Worm (Caenorhabditis elegans) whole organism, young adult: ENCODE data around the gene M7.8.

ENCODE experiments used
- B0035.1 ChIP-seq: sonication (generic microtip); optimal IDR thresholded peaks from 2 replicates; lab custom pipeline; 2016; ENCODE audit warnings: missing genetic modification characterization, mild to moderate bottlenecking, missing compliant biosample characterization, missing genotype, missing genetic modification reagents
- B0261.1 ChIP-seq: sonication (generic microtip); optimal IDR thresholded peaks from 2 replicates; lab custom pipeline; 2016; ENCODE audit warnings: mild to moderate bottlenecking, missing genetic modification characterization, moderate library complexity, missing compliant biosample characterization
- F22D6.2 ChIP-seq: sonication (generic microtip); optimal IDR thresholded peaks from 2 replicates; lab custom pipeline; 2016; ENCODE audit warnings: mild to moderate bottlenecking, missing genetic modification characterization, missing compliant biosample characterization
- F23B12.7 ChIP-seq: sonication (generic microtip); optimal IDR thresholded peaks from 2 replicates; lab custom pipeline; 2017; ENCODE audit warnings: missing genetic modification characterization, mild to moderate bottlenecking, missing compliant biosample characterization, antibody characterized with exemption, moderate library complexity; ENCODE audit not compliant: insufficient read depth
- F33H1.4 ChIP-seq: fragments of 200-800 bp; sonication (Bioruptor generic); IDR thresholded peaks from 2 replicates; pipeline ENCODE4 v1.3.6; 2022; ENCODE audit warnings: missing genetic modification reagents, missing genetic modification characterization, missing compliant biosample characterization
- F57A8.1 ChIP-seq: fragments of 200-800 bp; sonication (Bioruptor generic); optimal IDR thresholded peaks from 2 replicates; lab custom pipeline; 2018; ENCODE audit warnings: mild to moderate bottlenecking, missing genetic modification characterization, moderate library complexity, missing compliant biosample characterization
- Y53F4B.3 ChIP-seq: fragments of 200-800 bp; sonication (Bioruptor generic); IDR thresholded peaks from 2 replicates; pipeline ENCODE4 v1.3.6; 2022; ENCODE audit warnings: missing genetic modification reagents, missing genetic modification characterization, missing compliant biosample characterization
- Y53G8AR.9 ChIP-seq: fragments of 200-800 bp; sonication (Bioruptor generic); conservative IDR thresholded peaks from 2 replicates; pipeline ENCODE4 v1.3.6; 2022; ENCODE audit warnings: missing genetic modification reagents, missing genetic modification characterization, missing compliant biosample characterization
- Y95B8A.8 ChIP-seq: fragments of 200-800 bp; sonication (Bioruptor generic); IDR thresholded peaks from 2 replicates; pipeline ENCODE4 v1.3.6; 2022; ENCODE audit warnings: missing genetic modification reagents, missing genetic modification characterization, missing compliant biosample characterization
- aptf-3 ChIP-seq: fragments of 200-800 bp; sonication (Bioruptor generic); IDR thresholded peaks from 2 replicates; pipeline ENCODE4 v1.3.6; 2022; ENCODE audit warnings: missing genetic modification characterization, missing compliant biosample characterization
- attf-3 ChIP-seq: fragments of 200-800 bp; sonication (Bioruptor generic); conservative IDR thresholded peaks from 2 replicates; pipeline ENCODE4 v1.3.6; 2022; ENCODE audit warnings: missing genetic modification reagents, missing genetic modification characterization, missing compliant biosample characterization
- attf-5 ChIP-seq: fragments of 200-800 bp; sonication (Bioruptor generic); optimal IDR thresholded peaks from 2 replicates; lab custom pipeline; 2018; ENCODE audit warnings: mild to moderate bottlenecking, missing genetic modification characterization, missing compliant biosample characterization
- attf-6 ChIP-seq: fragments of 200-800 bp; sonication (Bioruptor generic); IDR thresholded peaks from 2 replicates; pipeline ENCODE4 v1.3.6; 2022; ENCODE audit warnings: missing genetic modification reagents, missing genetic modification characterization, missing compliant biosample characterization
- bed-1 ChIP-seq: fragments of 200-800 bp; sonication (Bioruptor generic); IDR thresholded peaks from 2 replicates; pipeline ENCODE4 v1.3.6; 2022; ENCODE audit warnings: missing genetic modification reagents, missing genetic modification characterization, missing compliant biosample characterization
- bed-2 ChIP-seq: fragments of 200-800 bp; sonication (Bioruptor generic); IDR thresholded peaks from 2 replicates; pipeline ENCODE4 v1.3.6; 2022; ENCODE audit warnings: missing genetic modification reagents, missing genetic modification characterization, missing compliant biosample characterization
- cebp-2 ChIP-seq: fragments of 200-800 bp; sonication (Bioruptor generic); IDR thresholded peaks from 2 replicates; pipeline ENCODE4 v1.3.6; 2022; ENCODE audit warnings: missing genetic modification characterization, missing compliant biosample characterization
- ceh-100 ChIP-seq: fragments of 200-800 bp; sonication (Bioruptor generic); IDR thresholded peaks from 2 replicates; pipeline ENCODE4 v1.3.6; 2022; ENCODE audit warnings: missing genetic modification reagents, missing genetic modification characterization, missing compliant biosample characterization
- ceh-58 ChIP-seq: fragments of 200-800 bp; sonication (Bioruptor generic); IDR thresholded peaks from 2 replicates; pipeline ENCODE4 v1.3.6; 2022; ENCODE audit warnings: missing genetic modification characterization, missing compliant biosample characterization
- die-1 ChIP-seq: sonication (generic microtip); optimal IDR thresholded peaks from 2 replicates; lab custom pipeline; 2016; ENCODE audit warnings: missing genotype, mild to moderate bottlenecking, missing genetic modification characterization, missing compliant biosample characterization
- gei-17 ChIP-seq: fragments of 200-800 bp; sonication (Bioruptor generic); optimal IDR thresholded peaks from 2 replicates; lab custom pipeline; 2018; ENCODE audit warnings: mild to moderate bottlenecking, missing genetic modification characterization, missing compliant biosample characterization
- him-1 ChIP-seq: sonication (generic microtip); optimal IDR thresholded peaks from 2 replicates; lab custom pipeline; 2016; ENCODE audit warnings: missing genotype, missing genetic modification reagents, missing genetic modification characterization, missing compliant biosample characterization
- hmg-20 ChIP-seq: fragments of 200-800 bp; sonication (Bioruptor generic); IDR thresholded peaks from 2 replicates; pipeline ENCODE4 v1.3.6; 2022; ENCODE audit warnings: missing genetic modification reagents, missing genetic modification characterization, missing compliant biosample characterization
- hsf-1 ChIP-seq: fragments of 200-800 bp; sonication (Bioruptor generic); IDR thresholded peaks from 2 replicates; pipeline ENCODE4 v1.3.6; 2022; ENCODE audit warnings: missing genetic modification reagents, missing genetic modification characterization, missing compliant biosample characterization
- let-526 ChIP-seq: fragments of 200-800 bp; sonication (Bioruptor generic); IDR thresholded peaks from 2 replicates; pipeline ENCODE4 v1.3.6; 2022; ENCODE audit warnings: missing genetic modification reagents, missing genetic modification characterization, missing compliant biosample characterization
- let-607 ChIP-seq, 2 experiments: fragments of 200-800 bp in 1 of 2; sonication (Bioruptor generic) in 1 of 2; sonication (generic microtip) in 1 of 2; optimal IDR thresholded peaks; 2 replicates each; lab custom pipeline; 2016 to 2018; ENCODE audit warnings: mild to moderate bottlenecking in 2 of 2, missing compliant biosample characterization in 2 of 2, missing genetic modification characterization in 2 of 2, moderate library complexity in 2 of 2, missing genotype in 1 of 2
- lin-40 ChIP-seq: sonication (generic microtip); optimal IDR thresholded peaks from 2 replicates; lab custom pipeline; 2016; ENCODE audit warnings: missing genetic modification characterization, mild to moderate bottlenecking, missing compliant biosample characterization, missing genotype, missing genetic modification reagents
- lin-54 ChIP-seq: fragments of 200-800 bp; sonication (Bioruptor generic); optimal IDR thresholded peaks from 2 replicates; lab custom pipeline; 2018; ENCODE audit warnings: mild to moderate bottlenecking, missing genetic modification characterization, missing compliant biosample characterization
- lir-1 ChIP-seq: fragments of 200-800 bp; sonication (Bioruptor generic); conservative IDR thresholded peaks from 2 replicates; pipeline ENCODE4 v1.3.6; 2022; ENCODE audit warnings: missing genetic modification reagents, missing genetic modification characterization, missing compliant biosample characterization
- lsy-27 ChIP-seq: sonication (generic microtip); optimal IDR thresholded peaks from 2 replicates; lab custom pipeline; 2017; ENCODE audit warnings: missing genetic modification characterization, mild to moderate bottlenecking, missing compliant biosample characterization, antibody characterized with exemption, missing genotype, borderline replicate concordance; ENCODE audit not compliant: insufficient read depth
- madf-10 ChIP-seq: sonication (generic microtip); optimal IDR thresholded peaks from 2 replicates; lab custom pipeline; 2016; ENCODE audit warnings: mild to moderate bottlenecking, missing genetic modification characterization, missing compliant biosample characterization
- mel-28 ChIP-seq: sonication (generic microtip); optimal IDR thresholded peaks from 2 replicates; lab custom pipeline; 2016; ENCODE audit warnings: borderline replicate concordance, mild to moderate bottlenecking, missing genetic modification characterization, missing compliant biosample characterization
- nfya-2 ChIP-seq: fragments of 200-800 bp; sonication (Bioruptor generic); IDR thresholded peaks from 2 replicates; pipeline ENCODE4 v1.3.6; 2022; ENCODE audit warnings: missing genetic modification reagents, missing genetic modification characterization, missing compliant biosample characterization
- pbrm-1 ChIP-seq: fragments of 200-800 bp; sonication (Bioruptor generic); IDR thresholded peaks from 2 replicates; pipeline ENCODE4 v1.3.6; 2022; ENCODE audit warnings: missing genetic modification reagents, missing genetic modification characterization, missing compliant biosample characterization
- repo-1 ChIP-seq: sonication (generic microtip); optimal IDR thresholded peaks from 2 replicates; lab custom pipeline; 2017; ENCODE audit warnings: mild to moderate bottlenecking, missing genetic modification characterization, missing compliant biosample characterization
- rpc-1 ChIP-seq, 2 experiments: fragments of 150-350 bp in 1 of 2; sonication (generic microtip) in 1 of 2; optimal IDR thresholded peaks; 2 replicates each; lab custom pipeline; 2014 to 2018; ENCODE audit warnings: missing biosample characterization in 1 of 2, missing genetic modification characterization in 1 of 2, missing genetic modification reagents in 1 of 2, missing genotype in 1 of 2
- snpc-1.3 ChIP-seq: sonication (generic microtip); optimal IDR thresholded peaks from 2 replicates; lab custom pipeline; 2017; ENCODE audit warnings: missing genetic modification characterization, mild to moderate bottlenecking, missing compliant biosample characterization, antibody characterized with exemption, moderate library complexity, missing genotype, missing genetic modification reagents; ENCODE audit not compliant: insufficient read depth
- snpc-3.4 ChIP-seq: sonication (generic microtip); optimal IDR thresholded peaks from 2 replicates; lab custom pipeline; 2017; ENCODE audit warnings: missing genetic modification characterization, mild to moderate bottlenecking, missing compliant biosample characterization, antibody characterized with exemption, moderate library complexity, missing genotype, missing genetic modification reagents
- somi-1 ChIP-seq: fragments of 200-800 bp; sonication (Bioruptor generic); optimal IDR thresholded peaks from 2 replicates; lab custom pipeline; 2018; ENCODE audit warnings: mild to moderate bottlenecking, missing genetic modification characterization, missing compliant biosample characterization
- tbp1 ChIP-seq: fragments of 200-800 bp; sonication (Bioruptor generic); optimal IDR thresholded peaks from 2 replicates; lab custom pipeline; 2018; ENCODE audit warnings: mild to moderate bottlenecking, missing genetic modification characterization, missing compliant biosample characterization
- tbx-9 ChIP-seq: sonication (generic microtip); optimal IDR thresholded peaks from 2 replicates; lab custom pipeline; 2016; ENCODE audit warnings: borderline replicate concordance, missing genetic modification characterization, inconsistent platforms, missing compliant biosample characterization
- tlf-1 ChIP-seq: fragments of 200-800 bp; sonication (Bioruptor generic); optimal IDR thresholded peaks from 2 replicates; lab custom pipeline; 2018; ENCODE audit warnings: mild to moderate bottlenecking, missing genetic modification characterization, missing compliant biosample characterization
- unc-130 ChIP-seq: sonication (generic microtip); optimal IDR thresholded peaks from 2 replicates; lab custom pipeline; 2016; ENCODE audit warnings: missing genetic modification reagents, missing genetic modification characterization, missing compliant biosample characterization
- xnd-1 ChIP-seq: sonication (generic microtip); optimal IDR thresholded peaks from 2 replicates; lab custom pipeline; 2016; ENCODE audit warnings: missing genotype, missing genetic modification reagents, missing genetic modification characterization, missing compliant biosample characterization
- zfh-2 ChIP-seq: fragments of 200-800 bp; sonication (Bioruptor generic); conservative IDR thresholded peaks from 2 replicates; pipeline ENCODE4 v1.3.6; 2022; ENCODE audit warnings: missing genetic modification reagents, missing genetic modification characterization, missing compliant biosample characterization
- zim-3 ChIP-seq: sonication (generic microtip); optimal IDR thresholded peaks from 2 replicates; lab custom pipeline; 2017; ENCODE audit warnings: mild to moderate bottlenecking, missing genetic modification characterization, moderate library complexity, missing compliant biosample characterization
- ztf-26 ChIP-seq: sonication (generic microtip); optimal IDR thresholded peaks from 2 replicates; lab custom pipeline; 2017; ENCODE audit warnings: missing genetic modification characterization, missing compliant biosample characterization
- ztf-28 ChIP-seq: fragments of 200-800 bp; sonication (Bioruptor generic); IDR thresholded peaks from 2 replicates; pipeline ENCODE4 v1.3.6; 2022; ENCODE audit warnings: missing genetic modification reagents, missing genetic modification characterization, missing compliant biosample characterization

The M7.8 gene

ce11 chrIV:11082789-11083235, 12.1 kb downstream of the M7.8 start (continued):
- TF ChIP-seq pbrm-1 (peak; percentile 82; the same call in 1 of the 2 replicates), hmg-20 (GFP tag; lab: Robert Waterston, UW) (0 out of 2 replicates have a peak, but pooled peaks have one; percentile 16), lsy-27 (tag; lab: Kevin White, UChicago) (no peak), attf-6 (GFP tag; lab: Robert Waterston, UW) (peak; percentile 13; the same call in 1 of the 2 replicates), die-1 (tag; lab: Kevin White, UChicago) (peak; percentile 70), repo-1 (tag; lab: Kevin White, UChicago) (peak; percentile 79), B0261.1 (peak; percentile 8), attf-3 (no peak), aptf-3 (GFP tag; lab: Robert Waterston, UW) (no peak), bed-2 (GFP tag; lab: Robert Waterston, UW) (peak; percentile 30; the same call in 1 of the 2 replicates), ztf-26 (tag; lab: Kevin White, UChicago) (peak; percentile 81), F57A8.1 (GFP tag; lab: Kevin White, UChicago) (no peak), lin-54 (GFP tag; lab: Kevin White, UChicago) (peak; percentile 57), F23B12.7 (tag; lab: Kevin White, UChicago) (peak; percentile 27), zim-3 (tag; lab: Kevin White, UChicago) (peak; percentile 44), mel-28 (tag; lab: Kevin White, UChicago) (peak; percentile 65), F33H1.4 (GFP tag; lab: Robert Waterston, UW) (peak; percentile 62), tbp1 (GFP tag; lab: Kevin White, UChicago) (peak; percentile 65), B0035.1 (tag; lab: Kevin White, UChicago) (peak; percentile 46), Y53F4B.3 (GFP tag; lab: Robert Waterston, UW) (no peak), F22D6.2 (peak; percentile 64), rpc-1 (optimal IDR thresholded peaks at IDR 0.05; lab: Kevin White, UChicago) (no peak), rpc-1 (tag; optimal IDR thresholded peaks at IDR 0.05; lab: Kevin White, UChicago) (no peak), let-607 (tag; optimal IDR thresholded peaks at IDR 0.05; lab: Kevin White, UChicago) (peak; percentile 85 to 87), cebp-2 (GFP tag; lab: Robert Waterston, UW) (no peak), snpc-1.3 (tag; lab: Kevin White, UChicago) (no peak), lir-1 (GFP tag; lab: Robert Waterston, UW) (peak; percentile 97), tbx-9 (tag; lab: Kevin White, UChicago) (no peak), Y95B8A.8 (GFP tag; lab: Robert Waterston, UW) (peak; percentile 54; the same call in 1 of the 2 replicates), bed-1 (GFP tag; lab: Robert Waterston, UW) (no peak), ceh-58 (no peak), ceh-100 (peak; percentile 15; the same call in 1 of the 2 replicates), xnd-1 (no peak), nfya-2 (GFP tag; lab: Robert Waterston, UW) (no peak), him-1 (no peak), somi-1 (peak; percentile 74), lin-40 (tag; lab: Kevin White, UChicago) (peak; percentile 93), zfh-2 (peak; percentile 95), let-526 (0 out of 2 replicates have a peak, but pooled peaks have one; percentile 60), Y53G8AR.9 (GFP tag; lab: Robert Waterston, UW) (no peak), madf-10 (tag; lab: Kevin White, UChicago) (peak; percentile 84), gei-17 (GFP tag; lab: Kevin White, UChicago) (peak; percentile 2), tlf-1 (GFP tag; lab: Kevin White, UChicago) (peak; percentile 81), hsf-1 (0 out of 2 replicates have a peak, but pooled peaks have one; percentile 6), ztf-28 (no peak), attf-5 (GFP tag; lab: Kevin White, UChicago) (peak; percentile 89), snpc-3.4 (tag; lab: Kevin White, UChicago) (no peak), unc-130 (GFP tag; lab: Kevin White, UChicago) (no peak)
